Worm (Caenorhabditis elegans) whole organism, L2 larva: ENCODE results near the gene nhr-26.

Experiments
- C34F6.9 ChIP-seq: fragments of 150-350 bp; optimal IDR thresholded peaks from 2 replicates; lab custom pipeline; 2014; ENCODE audit warnings: missing biosample characterization, missing genetic modification characterization
- F13H6.1 ChIP-seq: sonication (generic microtip); optimal IDR thresholded peaks from 2 replicates; lab custom pipeline; 2016; ENCODE audit warnings: missing genetic modification characterization, missing compliant biosample characterization
- Y55F3AM.14 ChIP-seq: fragments of 200-800 bp; sonication (Bioruptor generic); optimal IDR thresholded peaks from 2 replicates; lab custom pipeline; 2018; ENCODE audit warnings: mild to moderate bottlenecking, missing genetic modification characterization, missing compliant biosample characterization
- ZK546.5 ChIP-seq: sonication (generic microtip); optimal IDR thresholded peaks from 2 replicates; lab custom pipeline; 2017; ENCODE audit warnings: missing biosample characterization, missing genetic modification characterization
- alr-1 ChIP-seq: fragments of 150-350 bp; optimal IDR thresholded peaks from 2 replicates; lab custom pipeline; 2014; ENCODE audit warnings: missing biosample characterization, missing genetic modification characterization
- ama-1 ChIP-seq: fragments of 150-350 bp; optimal IDR thresholded peaks from 2 replicates; lab custom pipeline; 2018; ENCODE audit warnings: inconsistent platforms
- blmp-1 ChIP-seq: sonication (generic microtip); optimal IDR thresholded peaks from 2 replicates; lab custom pipeline; 2017; ENCODE audit warnings: missing genetic modification characterization, mild to moderate bottlenecking, missing compliant biosample characterization, antibody characterized with exemption, moderate library complexity; ENCODE audit not compliant: insufficient read depth
- ceh-16 ChIP-seq: fragments of 150-350 bp; optimal IDR thresholded peaks from 2 replicates; lab custom pipeline; 2014; ENCODE audit warnings: missing biosample characterization, missing genetic modification characterization
- ceh-82 ChIP-seq: fragments of 150-350 bp; optimal IDR thresholded peaks from 2 replicates; lab custom pipeline; 2014; ENCODE audit warnings: missing biosample characterization, missing genetic modification characterization
- crh-2 ChIP-seq: sonication (generic microtip); optimal IDR thresholded peaks from 2 replicates; lab custom pipeline; 2017; ENCODE audit warnings: missing biosample characterization, missing genetic modification characterization
- elt-1 ChIP-seq: fragments of 150-350 bp; optimal IDR thresholded peaks from 2 replicates; lab custom pipeline; 2014; ENCODE audit warnings: missing biosample characterization, missing genetic modification characterization
- elt-3 ChIP-seq: sonication (generic microtip); optimal IDR thresholded peaks from 2 replicates; lab custom pipeline; 2017; ENCODE audit warnings: missing biosample characterization, missing genetic modification characterization
- lin-13 ChIP-seq: fragments of 150-350 bp; optimal IDR thresholded peaks from 2 replicates; lab custom pipeline; 2014; ENCODE audit warnings: missing biosample characterization, missing genetic modification reagents, missing genetic modification characterization
- lin-39 ChIP-seq: fragments of 150-350 bp; optimal IDR thresholded peaks from 2 replicates; lab custom pipeline; 2014; ENCODE audit warnings: missing biosample characterization, missing genetic modification reagents, missing genetic modification characterization
- lsy-2 ChIP-seq, 2 experiments: fragments of 150-350 bp in 1 of 2; sonication (generic microtip) in 1 of 2; optimal IDR thresholded peaks; 2 replicates each; lab custom pipeline; 2014 to 2017; ENCODE audit warnings: missing biosample characterization in 2 of 2, missing genetic modification characterization in 2 of 2
- mab-5 ChIP-seq: fragments of 150-350 bp; optimal IDR thresholded peaks from 2 replicates; lab custom pipeline; 2014; ENCODE audit warnings: missing biosample characterization, missing genetic modification characterization
- mbf-1 ChIP-seq: sonication (generic microtip); optimal IDR thresholded peaks from 2 replicates; lab custom pipeline; 2017; ENCODE audit warnings: missing biosample characterization, missing genetic modification characterization
- nhr-10 ChIP-seq: sonication (generic microtip); optimal IDR thresholded peaks from 2 replicates; lab custom pipeline; 2017; ENCODE audit warnings: missing biosample characterization, missing genetic modification characterization
- nhr-12 ChIP-seq: fragments of 150-350 bp; optimal IDR thresholded peaks from 2 replicates; lab custom pipeline; 2014; ENCODE audit warnings: missing biosample characterization, missing genetic modification characterization
- nhr-129 ChIP-seq: fragments of 150-350 bp; optimal IDR thresholded peaks from 2 replicates; lab custom pipeline; 2014; ENCODE audit warnings: missing biosample characterization, missing genetic modification characterization
- nhr-21 ChIP-seq: fragments of 150-350 bp; optimal IDR thresholded peaks from 2 replicates; lab custom pipeline; 2014; ENCODE audit warnings: missing biosample characterization, missing genetic modification characterization
- nhr-23 ChIP-seq: fragments of 150-350 bp; optimal IDR thresholded peaks from 2 replicates; lab custom pipeline; 2014; ENCODE audit warnings: missing biosample characterization, missing genetic modification reagents, missing genetic modification characterization
- nhr-237 ChIP-seq: fragments of 150-350 bp; optimal IDR thresholded peaks from 2 replicates; lab custom pipeline; 2014; ENCODE audit warnings: missing biosample characterization, missing genetic modification characterization
- nhr-25 ChIP-seq: fragments of 150-350 bp; sonication (generic microtip); optimal IDR thresholded peaks from 3 replicates; lab custom pipeline; 2014; ENCODE audit warnings: missing biosample characterization, missing genetic modification characterization
- nhr-6 ChIP-seq: fragments of 150-350 bp; optimal IDR thresholded peaks from 2 replicates; lab custom pipeline; 2014; ENCODE audit warnings: missing biosample characterization, missing genetic modification characterization
- nhr-77 ChIP-seq: fragments of 150-350 bp; optimal IDR thresholded peaks from 2 replicates; lab custom pipeline; 2014; ENCODE audit warnings: missing biosample characterization, missing genetic modification characterization
- peb-1 ChIP-seq: fragments of 150-350 bp; optimal IDR thresholded peaks from 2 replicates; lab custom pipeline; 2014; ENCODE audit warnings: missing biosample characterization, missing genetic modification characterization
- sma-3 ChIP-seq: sonication (generic microtip); optimal IDR thresholded peaks from 2 replicates; lab custom pipeline; 2016; ENCODE audit warnings: missing genetic modification reagents, missing genetic modification characterization, missing compliant biosample characterization
- sma-9 ChIP-seq, 2 experiments: fragments of 150-350 bp in 1 of 2; sonication (generic microtip) in 1 of 2; optimal IDR thresholded peaks; 2 replicates each; lab custom pipeline; 2014 to 2016; ENCODE audit warnings: missing genetic modification characterization in 2 of 2, mild to moderate bottlenecking in 1 of 2, missing biosample characterization in 1 of 2, missing compliant biosample characterization in 1 of 2, missing genetic modification reagents in 1 of 2, moderate library complexity in 1 of 2
- snpc-4 ChIP-seq: fragments of 150-350 bp; optimal IDR thresholded peaks from 2 replicates; lab custom pipeline; 2014; ENCODE audit warnings: missing biosample characterization, missing genetic modification characterization
- unc-39 ChIP-seq: fragments of 150-350 bp; optimal IDR thresholded peaks from 2 replicates; lab custom pipeline; 2014; ENCODE audit warnings: missing biosample characterization, missing genetic modification characterization
- unc-55 ChIP-seq: fragments of 150-350 bp; sonication (generic microtip); optimal IDR thresholded peaks from 3 replicates; lab custom pipeline; 2014; ENCODE audit warnings: missing biosample characterization, missing genetic modification reagents, missing genetic modification characterization
- unc-62 ChIP-seq: fragments of 150-350 bp; optimal IDR thresholded peaks from 2 replicates; lab custom pipeline; 2014; ENCODE audit warnings: missing biosample characterization, missing genetic modification reagents, missing genetic modification characterization
- ztf-1 ChIP-seq: fragments of 200-800 bp; sonication (Bioruptor generic); conservative IDR thresholded peaks from 2 replicates; pipeline ENCODE4 v1.3.6; 2022; ENCODE audit warnings: missing genetic modification characterization, missing compliant biosample characterization
- ztf-11 ChIP-seq: sonication (generic microtip); optimal IDR thresholded peaks from 2 replicates; lab custom pipeline; 2017; ENCODE audit warnings: missing biosample characterization, missing genetic modification characterization

nhr-26 gene

DNA sequence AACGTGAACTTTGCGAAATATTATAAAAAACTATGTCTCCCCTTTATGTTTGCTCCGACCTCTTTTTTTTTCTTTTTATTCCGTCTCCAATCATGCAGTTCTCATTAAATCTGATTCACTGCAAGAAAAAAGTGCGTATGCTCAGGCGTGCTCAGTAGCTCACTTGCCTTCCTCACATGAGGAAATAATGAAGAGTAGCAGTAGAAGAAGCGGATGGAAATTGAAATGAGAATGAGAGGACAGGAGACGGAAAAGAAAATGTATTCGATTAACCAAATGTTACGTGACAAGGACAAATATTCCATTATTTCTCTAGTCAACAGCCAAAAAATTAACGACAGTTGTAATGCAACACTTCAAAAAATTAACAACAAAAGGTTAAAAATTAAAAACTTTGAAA, 12.7 kb upstream of the nhr-26 start:
- TF ChIP-seq C34F6.9 (peak; percentile 31), nhr-129 (peak; percentile 36), nhr-237 (tag; lab: Kevin White, UChicago) (no peak), lsy-2 (tag; optimal IDR thresholded peaks at IDR 0.05; lab: Kevin White, UChicago) (peak in 1 of 2 experiments; percentile 0), elt-3 (no peak)

DNA sequence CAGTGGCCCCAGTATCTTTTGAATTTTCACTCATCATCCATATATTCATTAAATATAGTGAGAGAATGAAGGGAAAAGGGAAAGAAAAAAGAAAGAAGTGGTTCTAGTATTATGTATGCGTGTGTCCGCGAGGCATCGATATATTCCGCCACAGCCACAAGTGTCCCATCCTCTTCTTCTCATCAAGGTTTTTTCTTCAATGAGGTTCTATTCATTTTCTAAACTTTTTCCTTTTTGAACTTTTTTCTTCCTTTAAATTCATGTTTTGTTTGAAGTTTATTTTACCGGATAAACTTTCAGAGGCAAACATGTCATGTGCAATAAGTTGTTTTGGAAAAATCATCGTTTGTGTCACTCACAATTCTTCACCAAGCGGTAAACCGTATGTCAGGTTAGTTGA, 12.1 kb upstream of the nhr-26 start, which contains the start of gene rgs-2:
Gene rgs-2 (plus strand): TSS at position 301 of the 400 bp plus-strand sequence.
- no peak for TF ChIP-seq elt-1 (tag; lab: Kevin White, UChicago)
- peak; percentile 4 for TF ChIP-seq unc-55

DNA sequence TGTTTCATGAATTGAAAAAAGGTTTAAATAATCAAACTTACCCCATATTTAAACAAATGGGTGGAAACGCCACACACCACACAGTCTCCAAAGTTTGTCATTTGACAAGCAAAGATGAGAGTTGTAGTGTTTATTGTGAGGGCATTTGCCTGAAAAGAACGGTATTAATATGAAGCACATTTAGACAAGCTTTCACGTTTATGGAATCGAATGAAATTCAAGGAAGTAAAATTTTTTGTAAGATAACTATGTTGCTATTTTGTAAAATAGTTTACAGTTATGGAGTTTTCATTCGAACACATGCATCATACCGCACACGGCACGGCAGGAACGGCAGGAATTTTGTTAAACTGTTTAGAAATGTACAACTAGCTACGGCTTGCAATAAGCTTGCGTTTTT, 4.5 kb upstream of the nhr-26 start, which contains the start of gene nhr-272:
Gene nhr-272 (minus strand): TSS at position 101 of the 400 bp plus-strand sequence.
- TF ChIP-seq elt-1 (tag; lab: Kevin White, UChicago) (no peak), mbf-1 (tag; lab: Kevin White, UChicago) (no peak), ZK546.5 (tag; lab: Kevin White, UChicago) (no peak), nhr-12 (tag; lab: Kevin White, UChicago) (no peak), sma-9 (GFP tag; optimal IDR thresholded peaks at IDR 0.05; lab: Kevin White, UChicago) (no peak), sma-9 (tag; optimal IDR thresholded peaks at IDR 0.05; lab: Kevin White, UChicago) (no peak), crh-2 (no peak), ceh-16 (tag; lab: Kevin White, UChicago) (no peak)
- TF ChIP-seq, all 48 proteins: peak for 0

DNA sequence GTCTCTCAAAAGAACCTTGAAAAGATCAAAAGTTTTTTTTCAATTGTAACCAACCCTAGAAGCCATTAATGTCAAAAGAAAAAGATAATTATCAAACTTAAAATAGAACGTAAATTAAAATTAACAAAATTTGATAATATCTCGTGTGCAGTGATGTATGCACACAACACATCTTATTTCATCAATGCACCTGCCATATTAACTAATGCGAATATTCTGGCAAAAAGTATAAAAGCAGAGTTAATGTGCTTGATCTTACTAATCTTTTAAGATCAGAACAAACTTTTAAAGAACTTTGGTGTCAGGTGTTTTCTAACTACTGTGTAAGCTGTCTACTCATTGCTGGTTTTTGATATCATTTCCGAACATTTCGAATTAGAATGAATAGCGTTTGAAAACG, 2.4 kb upstream of the nhr-26 start:
- TF ChIP-seq unc-62 (GFP tag; lab: Kevin White, UChicago) (no peak), F13H6.1 (no peak), ceh-16 (tag; lab: Kevin White, UChicago) (no peak)

DNA sequence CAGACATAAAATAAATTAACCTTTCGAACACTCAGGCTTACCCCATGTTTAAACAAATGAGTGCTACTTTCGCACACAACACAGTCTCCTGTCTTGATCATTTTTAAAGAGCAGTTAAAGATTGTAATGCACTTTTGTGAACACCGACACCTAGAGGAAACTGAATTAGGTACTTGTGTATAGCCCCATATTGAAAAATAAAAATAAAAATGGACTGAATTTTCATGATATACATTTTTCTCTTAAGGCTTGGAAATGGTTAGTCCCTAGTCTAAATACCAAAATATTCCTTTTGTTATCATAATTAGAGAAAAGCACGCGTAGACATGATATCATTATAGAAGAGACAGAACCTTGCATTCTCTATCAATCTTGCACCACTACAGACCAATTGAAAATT, 1.7 kb upstream of the nhr-26 start, which contains the start of gene nhr-214:
Gene nhr-214 (minus strand): TSS at position 101 of the 400 bp plus-strand sequence.
- TF ChIP-seq ztf-1 = no peak
- no peak for TF ChIP-seq elt-3
- no peak for TF ChIP-seq nhr-10
- TF ChIP-seq ceh-16 (tag; lab: Kevin White, UChicago) = no peak
- TF ChIP-seq snpc-4 (tag; lab: Kevin White, UChicago) = no peak
- TF ChIP-seq unc-55 = no peak
- TF ChIP-seq C34F6.9 = no peak
- no peak for TF ChIP-seq nhr-23 (tag; lab: Kevin White, UChicago)
- no peak for TF ChIP-seq mab-5 (tag; lab: Kevin White, UChicago)
- TF ChIP-seq ceh-82 (tag; lab: Kevin White, UChicago) = no peak
- TF ChIP-seq F13H6.1 = no peak
- TF ChIP-seq, all 48 proteins: peak for 0

DNA sequence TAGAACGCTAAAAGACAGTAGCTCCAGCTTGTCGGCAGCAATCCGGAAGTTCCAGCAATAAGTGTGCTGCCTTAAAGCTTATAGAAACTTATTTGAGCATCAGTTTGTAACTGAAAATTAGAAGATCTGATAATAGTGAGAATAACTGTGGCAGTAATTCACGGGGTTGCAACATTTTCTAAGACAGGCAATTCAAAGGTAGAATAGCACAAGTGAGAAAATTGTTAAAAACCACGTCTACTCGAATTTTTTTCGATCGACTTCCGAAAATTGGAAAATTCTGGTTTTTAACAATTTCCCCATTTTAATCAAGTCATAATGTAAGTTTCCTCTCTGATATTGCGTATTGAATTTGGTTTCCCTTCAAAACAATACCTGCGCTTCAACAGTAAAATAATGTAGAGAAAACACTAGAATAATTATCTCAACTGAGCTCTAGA, 7.1 kb downstream of the nhr-26 start:
- peak; percentile 42 for TF ChIP-seq lin-13 (GFP tag; lab: Kevin White, UChicago)
- no peak for TF ChIP-seq Y55F3AM.14 (GFP tag; lab: Kevin White, UChicago)
- peak; percentile 27 for TF ChIP-seq crh-2
- TF ChIP-seq sma-9 (GFP tag; optimal IDR thresholded peaks at IDR 0.05; lab: Kevin White, UChicago) = peak; percentile 21
- no peak for TF ChIP-seq sma-9 (tag; optimal IDR thresholded peaks at IDR 0.05; lab: Kevin White, UChicago)

DNA sequence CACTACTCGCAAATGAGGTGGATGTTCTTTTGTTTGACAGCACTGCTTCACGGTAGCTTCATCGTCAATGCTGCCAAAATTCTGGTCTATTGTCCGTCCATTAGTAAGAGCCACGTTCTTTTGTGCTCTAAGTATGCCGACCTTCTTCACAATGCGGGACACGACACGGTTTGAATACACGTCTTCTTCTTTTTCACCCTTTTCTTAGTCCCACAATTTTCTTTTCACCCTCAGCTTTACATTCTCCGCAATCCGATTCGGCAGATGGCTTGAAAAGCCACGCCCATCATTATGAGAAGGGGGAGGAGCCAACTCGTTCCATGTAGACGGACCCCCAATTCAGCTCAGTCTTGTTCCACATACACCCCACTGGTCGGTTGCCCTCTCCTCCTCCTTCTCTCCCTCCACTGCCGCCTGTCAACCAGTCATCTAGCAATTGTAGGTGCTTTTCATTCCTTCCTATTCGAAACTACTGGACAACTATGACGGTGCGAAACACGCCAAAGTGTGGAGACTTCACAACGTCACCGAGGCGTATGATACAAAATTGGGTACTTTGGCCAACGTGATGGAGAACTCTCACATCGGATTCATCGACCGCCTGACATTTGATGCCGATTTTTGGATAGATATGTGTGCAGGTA, 8.4 kb downstream of the nhr-26 start:
- peak; percentile 20 for TF ChIP-seq nhr-129
- no peak for TF ChIP-seq crh-2
- TF ChIP-seq ama-1 = peak; percentile 83
- no peak for TF ChIP-seq ztf-11 (tag; lab: Kevin White, UChicago)
- no peak for TF ChIP-seq alr-1 (tag; lab: Kevin White, UChicago)
- TF ChIP-seq, all 48 proteins: peak for 2

DNA sequence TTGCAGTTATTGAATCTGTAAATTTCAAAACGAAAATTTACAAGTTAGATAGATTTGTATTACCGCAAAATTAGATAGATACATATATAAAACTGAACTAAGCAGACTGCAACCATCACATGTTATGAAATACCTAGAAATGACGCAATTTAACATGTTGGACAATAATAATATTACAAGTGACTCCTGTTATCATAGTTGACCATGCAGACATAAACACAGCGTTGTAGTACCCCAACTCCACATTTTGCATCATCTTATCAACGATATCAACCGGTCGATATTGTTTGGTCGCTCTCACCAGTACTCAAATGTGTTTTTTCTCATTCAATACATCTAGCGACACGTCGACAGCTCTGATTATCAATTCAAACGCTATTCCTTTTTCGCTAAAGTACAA, 9.0 kb downstream of the nhr-26 start, which contains the start of gene ugt-50:
Gene ugt-50 (plus strand): TSS at position 268 of the 400 bp plus-strand sequence.
- peak; percentile 14 for TF ChIP-seq unc-55
- no peak for TF ChIP-seq C34F6.9
- no peak for TF ChIP-seq unc-39 (tag; lab: Kevin White, UChicago)
- peak; percentile 29 for TF ChIP-seq sma-3 (GFP tag; lab: Kevin White, UChicago)
- no peak for TF ChIP-seq nhr-237 (tag; lab: Kevin White, UChicago)
- TF ChIP-seq nhr-25 = peak; percentile 11
- TF ChIP-seq nhr-21 (tag; lab: Kevin White, UChicago) = no peak
- TF ChIP-seq mbf-1 (tag; lab: Kevin White, UChicago) = no peak
- TF ChIP-seq ama-1 = no peak
- TF ChIP-seq ZK546.5 (tag; lab: Kevin White, UChicago) = no peak
- peak; percentile 16 for TF ChIP-seq F13H6.1
- TF ChIP-seq mab-5 (tag; lab: Kevin White, UChicago) = no peak
- TF ChIP-seq blmp-1 (tag; lab: Kevin White, UChicago) = no peak
- TF ChIP-seq peb-1 (tag; lab: Kevin White, UChicago) = no peak
- TF ChIP-seq crh-2 = peak; percentile 65
- peak; percentile 99 for TF ChIP-seq nhr-129
- no peak for TF ChIP-seq nhr-77 (tag; lab: Kevin White, UChicago)
- TF ChIP-seq lin-13 (GFP tag; lab: Kevin White, UChicago) = no peak
- no peak for TF ChIP-seq nhr-6 (tag; lab: Kevin White, UChicago)
- TF ChIP-seq nhr-23 (tag; lab: Kevin White, UChicago) = no peak
- no peak for TF ChIP-seq ceh-82 (tag; lab: Kevin White, UChicago)
- TF ChIP-seq nhr-10 = no peak
- no peak for TF ChIP-seq lin-39 (tag; lab: Kevin White, UChicago)
